Fruit fly (Drosophila melanogaster) S2 (cell line): ENCODE data around the gene hop.

Source experiments
- CG8478 ChIP-seq: fragments of >200 bp; optimal IDR thresholded peaks from 2 replicates; lab custom pipeline; 2018
- CTCF ChIP-seq, 2 experiments: fragments of >200 bp; optimal IDR thresholded peaks; 2 replicates each; lab custom pipeline; 2018

The hop gene

dm6 chrX:11367783-11368509 is at the start of gene hop, which contains the start of gene Tim8:
Gene hop (minus strand): TSS chrX:11368098.
Gene Tim8 (plus strand): TSS chrX:11368445.
- TF ChIP-seq CG8478 (lab: Kevin White, UChicago) (no peak), CTCF (optimal IDR thresholded peaks at IDR 0.05; lab: Kevin White, UChicago) (no peak)

- TF ChIP-seq CTCF (optimal IDR thresholded peaks at IDR 0.05; lab: Kevin White, UChicago) (no peak), CG8478 (lab: Kevin White, UChicago) (no peak)
These were observed 49.4 kb upstream of the hop start, which contains the start of the genes Gr10a and Or10a for dm6 chrX:11417322-11417721. Gene Gr10a (minus strand): TSS chrX:11417422. Gene Or10a (minus strand): TSS chrX:11417422.

DNA sequence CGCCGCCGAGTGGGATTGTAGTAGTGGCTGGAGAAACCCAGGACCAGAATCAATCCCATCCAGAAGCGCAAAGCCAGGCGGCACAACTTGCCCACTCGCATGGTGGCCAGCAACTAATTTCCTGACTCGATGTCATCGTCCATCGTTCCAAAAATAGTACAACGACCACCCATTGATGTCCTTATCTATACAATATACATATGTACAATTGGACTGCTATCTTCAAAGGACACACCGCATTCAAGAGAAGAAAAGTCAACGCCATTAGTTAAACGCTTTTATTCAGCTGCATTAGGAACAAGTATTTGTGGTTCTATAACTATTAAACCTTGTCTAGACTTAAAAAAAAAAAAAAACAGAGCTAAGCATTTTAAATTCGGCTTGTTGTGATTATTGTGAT is 45.2 kb upstream of the hop start, which contains the start of gene Gr10b:
Gr10b (minus strand) TSS at position 101 of the 400 bp plus-strand sequence.
- no peak for TF ChIP-seq CG8478 (lab: Kevin White, UChicago)
- no peak for TF ChIP-seq CTCF (optimal IDR thresholded peaks at IDR 0.05; lab: Kevin White, UChicago)

- no peak for TF ChIP-seq CTCF (optimal IDR thresholded peaks at IDR 0.05; lab: Kevin White, UChicago)
- no peak for TF ChIP-seq CG8478 (lab: Kevin White, UChicago)
These were observed 41.7 kb upstream of the hop start, which contains the start of gene CG15196 for dm6 chrX:11409647-11410046. Gene CG15196 (plus strand): TSS chrX:11409947.

DNA sequence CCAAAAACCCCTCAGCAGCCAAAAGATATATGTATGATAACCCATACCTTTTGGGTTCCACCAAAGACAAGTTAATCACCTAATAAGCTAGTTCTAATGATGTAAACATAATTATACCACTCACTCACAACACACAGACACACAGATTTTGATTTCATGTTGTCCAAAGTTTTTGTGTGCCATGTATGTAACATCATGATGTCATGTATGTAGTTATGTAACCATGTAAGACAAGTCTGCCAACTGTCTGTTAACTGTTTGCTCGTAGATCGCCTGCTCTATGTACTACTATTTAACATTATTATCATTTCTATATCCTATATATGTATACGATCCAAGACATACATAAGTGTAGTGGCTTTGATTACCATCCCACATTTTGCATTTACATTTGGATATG is 36.3 kb upstream of the hop start:
- TF ChIP-seq CTCF (optimal IDR thresholded peaks at IDR 0.05; lab: Kevin White, UChicago) (no peak), CG8478 (lab: Kevin White, UChicago) (no peak)

dm6 chrX:11393003-11393620 is 25.2 kb upstream of the hop start:
- TF ChIP-seq CTCF (optimal IDR thresholded peaks at IDR 0.05; lab: Kevin White, UChicago) (no peak), CG8478 (lab: Kevin White, UChicago) (no peak)

dm6 chrX:11391364-11391915 is 23.5 kb upstream of the hop start:
- no peak for TF ChIP-seq CG8478 (lab: Kevin White, UChicago)
- TF ChIP-seq CTCF (optimal IDR thresholded peaks at IDR 0.05; lab: Kevin White, UChicago): no peak

DNA sequence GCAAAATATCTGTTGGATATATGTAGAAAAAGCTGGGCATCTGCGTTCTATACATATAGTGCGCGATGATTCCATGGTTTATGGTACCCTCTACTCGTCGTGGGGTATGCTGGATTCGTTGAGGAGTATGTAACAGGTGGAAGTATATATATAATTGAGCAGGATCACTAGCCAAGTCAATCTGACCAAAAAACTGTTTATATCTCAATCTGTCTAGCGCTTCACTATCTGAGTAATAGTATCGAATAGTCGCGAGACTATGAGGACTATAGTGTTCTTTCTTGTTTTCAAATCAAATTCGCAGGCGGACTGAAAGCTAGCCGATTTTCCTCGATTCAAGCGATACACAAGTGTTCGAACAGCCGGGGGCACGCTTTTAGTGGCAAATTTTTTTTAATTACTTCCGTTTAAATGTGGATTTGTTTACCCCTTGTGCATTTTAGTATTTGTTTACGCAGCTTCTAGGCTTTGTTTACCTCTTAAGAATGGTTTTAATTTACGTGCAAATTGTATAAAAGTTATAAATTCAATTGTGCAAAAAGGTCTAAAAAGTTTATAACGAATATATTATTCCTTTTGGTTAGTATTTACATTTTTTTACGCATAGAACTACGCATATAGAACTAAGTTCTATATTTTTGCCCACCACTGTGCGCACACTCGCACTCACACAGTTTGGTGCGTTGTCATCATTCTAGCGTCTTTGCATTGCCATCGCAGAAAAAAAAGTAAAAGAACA is 22.9 kb upstream of the hop start:
- TF ChIP-seq CG8478 (lab: Kevin White, UChicago) (no peak), CTCF (optimal IDR thresholded peaks at IDR 0.05; lab: Kevin White, UChicago) (no peak)

DNA sequence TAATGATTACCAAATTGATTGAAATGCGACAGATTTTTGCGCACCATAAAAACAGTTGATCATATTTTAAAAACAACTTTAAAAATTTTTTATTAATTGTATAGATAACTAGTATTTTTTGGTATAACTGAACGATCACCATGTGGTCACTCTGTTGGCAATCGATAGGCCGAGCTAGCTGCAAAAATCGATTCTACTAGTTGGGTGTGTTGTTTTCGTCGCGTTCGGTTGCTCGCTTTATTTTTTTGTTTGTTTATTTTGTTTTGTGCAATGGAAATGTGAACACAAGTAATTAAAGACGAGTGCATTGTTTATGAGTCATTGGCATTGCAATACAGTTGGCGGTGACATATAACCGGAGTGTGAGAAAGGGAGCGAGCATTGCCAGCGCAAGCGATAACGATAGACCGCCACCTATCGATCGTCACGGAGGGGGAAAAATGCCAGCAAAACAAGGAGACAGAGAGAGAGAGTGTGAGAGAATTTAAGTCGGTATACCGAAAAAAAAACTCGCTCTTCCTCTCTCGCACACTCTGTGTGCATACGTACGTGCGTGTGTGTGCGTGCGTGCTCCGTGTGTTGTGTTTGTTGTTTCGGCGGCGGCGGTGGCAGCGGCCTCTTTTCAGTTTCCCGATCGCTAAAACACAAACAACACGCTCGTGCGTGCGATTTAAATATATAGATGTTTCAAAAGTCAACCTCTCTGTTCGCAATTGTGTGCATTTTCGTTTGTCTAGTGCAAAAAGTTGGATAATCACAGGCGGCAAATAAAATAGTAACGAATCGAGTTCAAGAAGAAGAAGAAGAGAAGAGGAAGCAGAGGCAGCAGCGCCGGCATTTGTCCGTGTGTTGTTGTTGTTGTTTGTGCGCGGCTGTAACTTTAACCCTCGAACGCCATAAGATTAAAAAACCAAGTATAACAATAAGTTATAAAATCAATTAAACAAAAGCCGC is 21.9 kb upstream of the hop start:
- no peak for TF ChIP-seq CG8478 (lab: Kevin White, UChicago)
- TF ChIP-seq CTCF (optimal IDR thresholded peaks at IDR 0.05; lab: Kevin White, UChicago): no peak

dm6 chrX:11385498-11385897 is 17.6 kb upstream of the hop start:
- TF ChIP-seq CTCF (optimal IDR thresholded peaks at IDR 0.05; lab: Kevin White, UChicago) (no peak), CG8478 (lab: Kevin White, UChicago) (no peak)

DNA sequence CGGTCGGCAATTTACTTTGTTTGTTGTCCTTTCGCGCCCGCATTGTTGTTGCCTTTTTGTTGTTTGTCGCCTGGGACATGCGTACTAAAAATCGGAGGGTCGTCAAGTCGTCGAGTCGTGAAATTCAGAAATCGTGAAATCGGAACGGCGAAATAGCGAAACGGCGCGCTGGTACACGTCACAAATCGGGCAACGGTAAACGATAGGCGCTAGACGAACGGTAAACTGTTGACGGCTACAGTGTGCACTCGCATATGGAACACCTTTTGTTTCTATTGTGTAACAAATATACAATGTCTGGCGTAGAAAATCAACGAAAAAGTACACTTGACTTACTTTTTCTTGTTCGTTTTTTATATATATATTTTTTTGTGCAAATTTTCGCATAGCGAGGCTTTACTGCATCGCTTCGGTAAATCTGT is 16.1 kb upstream of the hop start:
- no peak for TF ChIP-seq CG8478 (lab: Kevin White, UChicago)
- no peak for TF ChIP-seq CTCF (optimal IDR thresholded peaks at IDR 0.05; lab: Kevin White, UChicago)

DNA sequence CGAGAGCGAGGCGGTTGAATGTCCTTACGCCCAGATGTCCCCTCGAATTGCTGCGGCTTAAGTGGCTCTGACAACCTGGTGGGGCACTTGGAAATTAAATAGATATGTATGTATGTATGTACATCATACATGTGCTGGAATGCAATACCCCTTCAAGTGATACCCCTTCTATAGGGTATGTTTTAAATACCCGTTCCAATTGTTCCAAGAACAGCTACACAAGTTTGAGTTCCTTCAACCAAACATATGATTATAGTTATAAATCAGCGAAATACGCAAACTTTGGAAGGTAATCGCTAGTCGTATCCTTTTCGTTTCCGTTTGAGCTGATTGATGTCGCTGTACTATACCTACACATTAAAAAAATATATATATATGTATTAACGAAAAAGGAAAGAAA is 15.6 kb upstream of the hop start:
- TF ChIP-seq CTCF (optimal IDR thresholded peaks at IDR 0.05; lab: Kevin White, UChicago) (no peak), CG8478 (lab: Kevin White, UChicago) (no peak)

DNA sequence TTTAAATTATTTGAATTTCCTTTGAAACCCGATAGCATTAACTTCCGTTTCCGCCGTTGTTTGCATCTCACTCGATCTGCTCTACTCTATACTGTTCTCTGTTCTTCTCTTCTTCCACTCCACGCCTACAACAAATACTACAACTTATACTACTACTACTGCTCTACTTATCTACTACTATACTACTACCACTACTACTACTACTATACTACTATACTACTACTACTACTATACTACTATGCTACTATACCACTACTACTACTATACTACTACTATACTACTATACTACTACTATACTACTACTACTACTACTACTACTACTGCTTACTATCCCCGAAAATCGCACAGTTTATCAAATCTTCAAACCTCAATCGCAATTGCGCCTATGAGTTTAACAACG is 14.7 kb upstream of the hop start:
- TF ChIP-seq CTCF (optimal IDR thresholded peaks at IDR 0.05; lab: Kevin White, UChicago) (no peak), CG8478 (lab: Kevin White, UChicago) (no peak)
